Fruit fly (Drosophila melanogaster) whole organism, adult: ENCODE measurements around the gene CG9166.

Experiments
- Hr96 ChIP-seq: fragments of 200-800 bp; sonication (Bioruptor generic); optimal IDR thresholded peaks from 2 replicates; lab custom pipeline; 2016; ENCODE audit warnings: missing biosample characterization, missing genetic modification characterization
- Mnt ChIP-seq: fragments of 200-800 bp; sonication (Bioruptor generic); optimal IDR thresholded peaks from 2 replicates; lab custom pipeline; 2016; ENCODE audit warnings: missing biosample characterization, mild to moderate bottlenecking, missing genetic modification characterization

- TF ChIP-seq Mnt (GFP tag; lab: Kevin White, UChicago) (no peak), Hr96 (GFP tag; lab: Kevin White, UChicago) (no peak)
Measured at dm6 chr3L:1374438-1375133, 23.7 kb downstream of the CG9166 start.
